Worm (Caenorhabditis elegans) whole organism, L3 larva: ENCODE data around the gene F58F6.5.

ENCODE experiments used
- R02D3.7 ChIP-seq: fragments of 150-350 bp; optimal IDR thresholded peaks from 2 replicates; lab custom pipeline; 2014; ENCODE audit warnings: missing biosample characterization, missing genetic modification characterization
- ZK546.5 ChIP-seq: sonication (generic microtip); optimal IDR thresholded peaks from 2 replicates; lab custom pipeline; 2017; ENCODE audit warnings: missing biosample characterization, missing genetic modification characterization
- aly-2 ChIP-seq: fragments of 150-350 bp; optimal IDR thresholded peaks from 2 replicates; lab custom pipeline; 2014; ENCODE audit warnings: missing biosample characterization, missing genetic modification characterization
- ama-1 ChIP-seq: fragments of 150-350 bp; optimal IDR thresholded peaks from 2 replicates; lab custom pipeline; 2018
- ceh-16 ChIP-seq: sonication (generic microtip); optimal IDR thresholded peaks from 2 replicates; lab custom pipeline; 2017; ENCODE audit warnings: missing biosample characterization, missing genetic modification characterization
- ceh-28 ChIP-seq: fragments of 150-350 bp; optimal IDR thresholded peaks from 2 replicates; lab custom pipeline; 2014; ENCODE audit warnings: missing biosample characterization, missing genetic modification reagents, missing genetic modification characterization
- ceh-82 ChIP-seq: fragments of 150-350 bp; optimal IDR thresholded peaks from 2 replicates; lab custom pipeline; 2014; ENCODE audit warnings: missing biosample characterization, missing genetic modification characterization
- ceh-9 ChIP-seq: sonication (generic microtip); optimal IDR thresholded peaks from 2 replicates; lab custom pipeline; 2018; ENCODE audit warnings: missing biosample characterization, missing genetic modification characterization
- daf-12 ChIP-seq: fragments of 150-350 bp; optimal IDR thresholded peaks from 2 replicates; lab custom pipeline; 2014; ENCODE audit warnings: missing biosample characterization, missing genetic modification reagents, missing genetic modification characterization
- egl-27 ChIP-seq: sonication (generic microtip); optimal IDR thresholded peaks from 4 replicates; lab custom pipeline; 2017; ENCODE audit warnings: missing biosample characterization, missing genetic modification reagents, missing genetic modification characterization
- egl-5 ChIP-seq: fragments of 150-350 bp; optimal IDR thresholded peaks from 2 replicates; lab custom pipeline; 2017; ENCODE audit warnings: missing biosample characterization, missing genetic modification reagents, missing genetic modification characterization, inconsistent platforms
- elt-1 ChIP-seq: fragments of 150-350 bp; optimal IDR thresholded peaks from 2 replicates; lab custom pipeline; 2014; ENCODE audit warnings: missing biosample characterization, missing genetic modification characterization
- elt-2 ChIP-seq: sonication (generic microtip); optimal IDR thresholded peaks from 2 replicates; lab custom pipeline; 2016; ENCODE audit warnings: missing genetic modification reagents, mild to moderate bottlenecking, missing genetic modification characterization, missing compliant biosample characterization
- elt-3 ChIP-seq, 3 experiments: fragments of 150-350 bp in 1 of 3; sonication (generic microtip) in 2 of 3; optimal IDR thresholded peaks; 2 replicates in 2 of 3; 4 replicates in 1 of 3; lab custom pipeline; 2014 to 2017; ENCODE audit warnings: missing biosample characterization in 3 of 3, missing genetic modification characterization in 3 of 3
- fkh-10 ChIP-seq: sonication (generic microtip); optimal IDR thresholded peaks from 2 replicates; lab custom pipeline; 2017; ENCODE audit warnings: missing biosample characterization, missing genetic modification reagents, missing genetic modification characterization
- fkh-2 ChIP-seq: fragments of 150-350 bp; optimal IDR thresholded peaks from 2 replicates; lab custom pipeline; 2014; ENCODE audit warnings: missing biosample characterization, missing genetic modification reagents, missing genetic modification characterization
- fos-1 ChIP-seq: fragments of 150-350 bp; optimal IDR thresholded peaks from 2 replicates; lab custom pipeline; 2014; ENCODE audit warnings: missing biosample characterization, missing genetic modification characterization
- hmg-11 ChIP-seq: sonication (generic microtip); optimal IDR thresholded peaks from 2 replicates; lab custom pipeline; 2016; ENCODE audit warnings: missing genetic modification characterization, missing compliant biosample characterization
- jun-1 ChIP-seq: fragments of 150-350 bp; optimal IDR thresholded peaks from 2 replicates; lab custom pipeline; 2014; ENCODE audit warnings: missing biosample characterization, missing genetic modification reagents, missing genetic modification characterization
- lin-15B ChIP-seq: fragments of 150-350 bp; optimal IDR thresholded peaks from 2 replicates; lab custom pipeline; 2014; ENCODE audit warnings: missing biosample characterization, missing genetic modification characterization
- lin-39 ChIP-seq: fragments of 150-350 bp; optimal IDR thresholded peaks from 2 replicates; lab custom pipeline; 2018; ENCODE audit warnings: missing biosample characterization, missing genetic modification reagents, missing genetic modification characterization
- lsy-12 ChIP-seq: sonication (generic microtip); optimal IDR thresholded peaks from 2 replicates; lab custom pipeline; 2016; ENCODE audit warnings: mild to moderate bottlenecking, missing genetic modification characterization, missing compliant biosample characterization
- mdl-1 ChIP-seq: fragments of 150-350 bp; optimal IDR thresholded peaks from 2 replicates; lab custom pipeline; 2014; ENCODE audit warnings: missing biosample characterization, missing genetic modification characterization
- mml-1 ChIP-seq: fragments of 150-350 bp; sonication (generic microtip); optimal IDR thresholded peaks from 3 replicates; lab custom pipeline; 2014; ENCODE audit warnings: missing biosample characterization, missing genetic modification characterization
- nfya-1 ChIP-seq: sonication (generic microtip); optimal IDR thresholded peaks from 2 replicates; lab custom pipeline; 2017; ENCODE audit warnings: missing genetic modification characterization, mild to moderate bottlenecking, missing compliant biosample characterization, antibody characterized with exemption, moderate library complexity; ENCODE audit not compliant: insufficient read depth
- nhr-11 ChIP-seq: fragments of 150-350 bp; optimal IDR thresholded peaks from 2 replicates; lab custom pipeline; 2014; ENCODE audit warnings: missing biosample characterization, missing genetic modification characterization
- nhr-12 ChIP-seq: fragments of 150-350 bp; optimal IDR thresholded peaks from 2 replicates; lab custom pipeline; 2014; ENCODE audit warnings: missing biosample characterization, missing genetic modification characterization
- nhr-23 ChIP-seq: fragments of 150-350 bp; optimal IDR thresholded peaks from 2 replicates; lab custom pipeline; 2014; ENCODE audit warnings: missing biosample characterization, missing genetic modification reagents, missing genetic modification characterization
- nhr-237 ChIP-seq: fragments of 150-350 bp; optimal IDR thresholded peaks from 2 replicates; lab custom pipeline; 2014; ENCODE audit warnings: missing biosample characterization, missing genetic modification characterization
- nhr-25 ChIP-seq: sonication (generic microtip); optimal IDR thresholded peaks from 2 replicates; lab custom pipeline; 2017; ENCODE audit warnings: missing biosample characterization, missing genetic modification characterization
- nhr-28 ChIP-seq: fragments of 150-350 bp; optimal IDR thresholded peaks from 2 replicates; lab custom pipeline; 2014; ENCODE audit warnings: missing biosample characterization, missing genetic modification characterization
- nhr-43 ChIP-seq: sonication (generic microtip); optimal IDR thresholded peaks from 2 replicates; lab custom pipeline; 2016; ENCODE audit warnings: mild to moderate bottlenecking, missing genetic modification characterization, missing compliant biosample characterization; ENCODE audit not compliant: poor library complexity, severe bottlenecking
- nhr-67 ChIP-seq: fragments of 150-350 bp; optimal IDR thresholded peaks from 2 replicates; lab custom pipeline; 2014; ENCODE audit warnings: missing biosample characterization, missing genetic modification characterization
- nhr-76 ChIP-seq: fragments of 150-350 bp; sonication (generic microtip); optimal IDR thresholded peaks from 5 replicates; lab custom pipeline; 2014; ENCODE audit warnings: missing biosample characterization, missing genetic modification characterization
- nhr-77 ChIP-seq: fragments of 150-350 bp; optimal IDR thresholded peaks from 2 replicates; lab custom pipeline; 2014; ENCODE audit warnings: missing biosample characterization, missing genetic modification characterization
- pha-4 ChIP-seq: fragments of 150-350 bp; optimal IDR thresholded peaks from 2 replicates; lab custom pipeline; 2014; ENCODE audit warnings: missing biosample characterization, missing genetic modification reagents, missing genetic modification characterization
- pqm-1 ChIP-seq: fragments of 150-350 bp; optimal IDR thresholded peaks from 2 replicates; lab custom pipeline; 2017; ENCODE audit warnings: missing biosample characterization, missing genetic modification characterization, inconsistent platforms
- sea-2 ChIP-seq: fragments of 150-350 bp; sonication (generic microtip); optimal IDR thresholded peaks from 4 replicates; lab custom pipeline; 2014; ENCODE audit warnings: missing biosample characterization, missing genetic modification reagents, missing genetic modification characterization
- skn-1 ChIP-seq: fragments of 150-350 bp; optimal IDR thresholded peaks from 2 replicates; lab custom pipeline; 2014; ENCODE audit warnings: missing biosample characterization, missing genetic modification characterization
- snpc-4 ChIP-seq: fragments of 150-350 bp; optimal IDR thresholded peaks from 2 replicates; lab custom pipeline; 2014; ENCODE audit warnings: missing biosample characterization, missing genetic modification characterization
- tbx-2 ChIP-seq: sonication (generic microtip); optimal IDR thresholded peaks from 2 replicates; lab custom pipeline; 2016; ENCODE audit warnings: mild to moderate bottlenecking, missing genetic modification characterization, missing compliant biosample characterization
- unc-39 ChIP-seq: sonication (generic microtip); optimal IDR thresholded peaks from 4 replicates; lab custom pipeline; 2017; ENCODE audit warnings: missing biosample characterization, missing genetic modification characterization
- unc-62 ChIP-seq: fragments of 150-350 bp; sonication (generic microtip); optimal IDR thresholded peaks from 4 replicates; lab custom pipeline; 2014; ENCODE audit warnings: missing biosample characterization, missing genetic modification reagents, missing genetic modification characterization
- zag-1 ChIP-seq: fragments of 150-350 bp; optimal IDR thresholded peaks from 2 replicates; lab custom pipeline; 2014; ENCODE audit warnings: missing biosample characterization, missing genetic modification characterization
- ztf-11 ChIP-seq: fragments of 150-350 bp; optimal IDR thresholded peaks from 2 replicates; lab custom pipeline; 2014; ENCODE audit warnings: missing biosample characterization, missing genetic modification characterization
- ztf-4 ChIP-seq: fragments of 150-350 bp; optimal IDR thresholded peaks from 2 replicates; lab custom pipeline; 2014; ENCODE audit warnings: missing biosample characterization, missing genetic modification characterization

The F58F6.5 gene

ce11 chrIV:1388079-1388478 is 44.6 kb downstream of the F58F6.5 start:
- TF ChIP-seq ztf-4 (tag; lab: Kevin White, UChicago) (no peak), ceh-82 (tag; lab: Kevin White, UChicago) (no peak), ceh-16 (no peak), elt-2 (tag; lab: Kevin White, UChicago) (peak; percentile 19), skn-1 (tag; lab: Kevin White, UChicago) (no peak), pha-4 (tag; lab: Kevin White, UChicago) (peak; percentile 28), nhr-25 (tag; lab: Kevin White, UChicago) (no peak), egl-5 (tag; lab: Kevin White, UChicago) (no peak), mdl-1 (tag; lab: Kevin White, UChicago) (no peak), R02D3.7 (tag; lab: Kevin White, UChicago) (no peak), nhr-237 (tag; lab: Kevin White, UChicago) (no peak), nhr-77 (tag; lab: Kevin White, UChicago) (no peak), zag-1 (tag; lab: Kevin White, UChicago) (no peak), lin-39 (tag; lab: Kevin White, UChicago) (peak; percentile 43), fkh-2 (no peak), snpc-4 (tag; lab: Kevin White, UChicago) (no peak), ZK546.5 (tag; lab: Kevin White, UChicago) (no peak), nhr-11 (tag; lab: Kevin White, UChicago) (no peak), ceh-28 (tag; lab: Kevin White, UChicago) (no peak), unc-39 (tag; lab: Kevin White, UChicago) (no peak), nhr-28 (tag; lab: Kevin White, UChicago) (no peak), lsy-12 (peak; percentile 22), mml-1 (no peak), fos-1 (no peak), nhr-76 (tag; lab: Kevin White, UChicago) (no peak), ama-1 (lab: Kevin White, UChicago) (no peak), elt-3 (tag; optimal IDR thresholded peaks at IDR 0.05; lab: Kevin White, UChicago) (no peak), elt-1 (no peak), ztf-11 (tag; lab: Kevin White, UChicago) (no peak), nfya-1 (tag; lab: Kevin White, UChicago) (peak; percentile 28), nhr-67 (no peak), egl-27 (tag; lab: Kevin White, UChicago) (no peak), lin-15B (tag; lab: Kevin White, UChicago) (peak; percentile 25), jun-1 (no peak), aly-2 (tag; lab: Kevin White, UChicago) (no peak), tbx-2 (tag; lab: Kevin White, UChicago) (no peak), nhr-12 (tag; lab: Kevin White, UChicago) (no peak), pqm-1 (tag; lab: Kevin White, UChicago) (no peak), nhr-43 (peak; percentile 38), unc-62 (GFP tag; lab: Kevin White, UChicago) (no peak), fkh-10 (GFP tag; lab: Kevin White, UChicago) (no peak), nhr-23 (tag; lab: Kevin White, UChicago) (no peak), ceh-9 (tag; lab: Kevin White, UChicago) (no peak), hmg-11 (tag; lab: Kevin White, UChicago) (peak; percentile 73), sea-2 (GFP tag; lab: Kevin White, UChicago) (no peak)

- no peak for TF ChIP-seq nfya-1 (tag; lab: Kevin White, UChicago)
- no peak for TF ChIP-seq snpc-4 (tag; lab: Kevin White, UChicago)
- peak; percentile 32 for TF ChIP-seq nhr-23 (tag; lab: Kevin White, UChicago)
- TF ChIP-seq mml-1, result no peak
- TF ChIP-seq daf-12 (tag; lab: Kevin White, UChicago), result no peak
- TF ChIP-seq nhr-25 (tag; lab: Kevin White, UChicago), result peak; percentile 60
- no peak for TF ChIP-seq lin-39 (tag; lab: Kevin White, UChicago)
- no peak for TF ChIP-seq pha-4 (tag; lab: Kevin White, UChicago)
- TF ChIP-seq, all 47 proteins: peak for 2
These were observed 45.5 kb downstream of the F58F6.5 start for ce11 chrIV:1389021-1389420.
